Fruit fly (Drosophila melanogaster): ENCODE results near the gene CG7632.

CG7632 gene

DNA sequence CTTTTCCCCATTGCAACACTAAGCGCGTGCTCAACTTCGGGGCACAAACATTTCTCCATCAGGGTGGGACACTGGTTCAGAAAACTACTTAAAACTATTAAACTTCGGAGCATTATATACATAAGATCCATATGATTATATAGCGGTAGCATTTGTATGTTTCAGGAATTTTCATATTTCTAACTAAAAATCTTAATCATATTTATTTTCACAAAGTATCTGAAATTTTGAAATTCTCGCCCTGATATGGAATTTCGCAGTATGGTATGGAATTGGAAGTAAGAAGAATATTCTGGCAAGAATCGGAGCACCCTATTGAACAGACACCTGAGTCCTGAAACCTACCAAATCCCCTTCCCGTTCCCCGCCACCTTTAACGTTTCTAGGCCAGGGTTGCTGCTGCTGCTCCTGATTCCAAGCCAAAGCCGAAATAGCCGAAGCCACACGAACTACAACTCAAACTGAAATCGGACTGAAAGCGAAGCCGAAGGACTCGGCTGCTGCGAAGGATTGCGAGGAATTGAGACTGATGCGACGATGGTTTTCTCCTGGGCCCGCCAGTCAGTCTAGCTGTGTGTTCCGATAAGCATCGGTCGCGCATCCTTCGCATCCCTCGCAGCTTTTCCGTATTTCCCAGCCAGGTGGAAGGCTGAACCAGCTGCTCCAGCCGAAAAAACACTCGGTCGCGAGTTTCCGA is 17.5 kb downstream of the CG7632 start (continued):
- TF ChIP-seq Med (GFP tag) (peak; percentile 2), Meics (GFP tag; optimal IDR thresholded peaks at IDR 0.05) (peak; percentile 69), bsh (GFP tag; optimal IDR thresholded peaks at IDR 0.05) (no peak), Deaf1 (tag; optimal IDR thresholded peaks at IDR 0.05) (peak; percentile 95), gt (GFP tag; IDR thresholded peaks at IDR 0.05) (no peak), CG12659 (GFP tag; optimal IDR thresholded peaks at IDR 0.05) (peak; percentile 28), sug (tag; optimal IDR thresholded peaks at IDR 0.05) (peak; percentile 41), lilli (GFP tag; optimal IDR thresholded peaks at IDR 0.05) (peak; percentile 37), CG18619 (GFP tag; optimal IDR thresholded peaks at IDR 0.05) (peak; percentile 7), CG12769 (tag; optimal IDR thresholded peaks at IDR 0.05) (peak; percentile 49), CoRest (tag; optimal IDR thresholded peaks at IDR 0.05) (peak; percentile 18), CG8924 (tag; optimal IDR thresholded peaks at IDR 0.05) (peak; percentile 19), CG6854 (GFP tag; optimal IDR thresholded peaks at IDR 0.05) (no peak), Hsf (GFP tag; optimal IDR thresholded peaks at IDR 0.05) (peak; percentile 0), dmrt99B (tag; optimal IDR thresholded peaks at IDR 0.05) (peak; percentile 56), psq (GFP tag; optimal IDR thresholded peaks at IDR 0.05) (no peak), CG10267 (tag; optimal IDR thresholded peaks at IDR 0.05) (peak; percentile 26), chif (GFP tag; optimal IDR thresholded peaks at IDR 0.05) (no peak), fd3F (GFP tag; optimal IDR thresholded peaks at IDR 0.05) (peak; percentile 28), NfI (GFP tag; optimal IDR thresholded peaks at IDR 0.05) (peak; percentile 57), CG18599 (GFP tag; optimal IDR thresholded peaks at IDR 0.05) (peak; percentile 82), Drgx (GFP tag; IDR thresholded peaks at IDR 0.05) (no peak), Dek (tag; optimal IDR thresholded peaks at IDR 0.05) (peak; percentile 44), D19A (tag; optimal IDR thresholded peaks at IDR 0.05) (peak; percentile 6), fu2 (GFP tag; optimal IDR thresholded peaks at IDR 0.05) (peak; percentile 14), CG17568 (GFP tag; optimal IDR thresholded peaks at IDR 0.05) (peak; percentile 46), CG30403 (GFP tag; optimal IDR thresholded peaks at IDR 0.05) (peak; percentile 10), B-H2 (GFP tag; optimal IDR thresholded peaks at IDR 0.05) (peak; percentile 4), chn (GFP tag; optimal IDR thresholded peaks at IDR 0.05) (no peak), CG14014 (GFP tag; IDR thresholded peaks at IDR 0.05) (peak; percentile 39; the same call in 1 of the 2 replicates), CG6813 (GFP tag; optimal IDR thresholded peaks at IDR 0.05) (peak; percentile 43), CG8089 (GFP tag; optimal IDR thresholded peaks at IDR 0.05) (no peak), sens (GFP tag) (peak; percentile 70), CG3838 (GFP tag; optimal IDR thresholded peaks at IDR 0.05) (no peak), CG3281 (GFP tag; optimal IDR thresholded peaks at IDR 0.05) (peak; percentile 70), CG4282 (GFP tag; optimal IDR thresholded peaks at IDR 0.05) (no peak), CTCF (GFP tag; optimal IDR thresholded peaks at IDR 0.05) (no peak), crol (GFP tag; IDR thresholded peaks at IDR 0.05) (0 out of 2 replicates have a peak, but pooled peaks have one; percentile 8), Hmr (GFP tag; optimal IDR thresholded peaks at IDR 0.05) (peak; percentile 79), Fer3 (tag; optimal IDR thresholded peaks at IDR 0.05) (peak; percentile 25), CG7928 (GFP tag; optimal IDR thresholded peaks at IDR 0.05) (no peak), seq (GFP tag; IDR thresholded peaks at IDR 0.05) (0 out of 2 replicates have a peak, but pooled peaks have one; percentile 11), unc-4 (GFP tag; IDR thresholded peaks at IDR 0.05; ENCODE audit: partially characterized antibody) (0 out of 2 replicates have a peak, but pooled peaks have one; percentile 13), CG6765 (GFP tag; optimal IDR thresholded peaks at IDR 0.05) (peak; percentile 49), CG11504 (tag; optimal IDR thresholded peaks at IDR 0.05) (peak; percentile 54), CG13296 (GFP tag; optimal IDR thresholded peaks at IDR 0.05) (peak; percentile 58), caup (GFP tag; optimal IDR thresholded peaks at IDR 0.05; ENCODE audit: severe bottlenecking) (peak; percentile 52), Hr51 (GFP tag; optimal IDR thresholded peaks at IDR 0.05) (peak in 1 of 2 experiments; percentile 51)
